Worm (Caenorhabditis elegans) whole organism, mixed stage, embryonic: ENCODE results near the gene btbd-10.

Experiments
- blmp-1 ChIP-seq: fragments of 150-350 bp; optimal IDR thresholded peaks from 2 replicates; lab custom pipeline; 2014; ENCODE audit warnings: missing biosample characterization, missing genetic modification characterization
- drap-1 ChIP-seq: fragments of 200-800 bp; sonication (Bioruptor generic); optimal IDR thresholded peaks from 3 replicates; lab custom pipeline; 2018; ENCODE audit warnings: mild to moderate bottlenecking, missing genetic modification characterization, missing compliant biosample characterization
- hlh-1 ChIP-seq: fragments of 150-350 bp; optimal IDR thresholded peaks from 2 replicates; lab custom pipeline; 2014; ENCODE audit warnings: missing biosample characterization, missing genetic modification reagents, missing genetic modification characterization
- nhr-237 ChIP-seq: fragments of 150-350 bp; optimal IDR thresholded peaks from 2 replicates; lab custom pipeline; 2014; ENCODE audit warnings: missing biosample characterization, missing genetic modification characterization
- nhr-76 ChIP-seq: sonication (generic microtip); optimal IDR thresholded peaks from 2 replicates; lab custom pipeline; 2017; ENCODE audit warnings: missing biosample characterization, missing genetic modification characterization
- pha-4 ChIP-seq: fragments of 150-350 bp; optimal IDR thresholded peaks from 2 replicates; lab custom pipeline; 2018; ENCODE audit warnings: missing biosample characterization, missing genetic modification reagents, missing genetic modification characterization
- snpc-4 ChIP-seq: fragments of 150-350 bp; optimal IDR thresholded peaks from 2 replicates; lab custom pipeline; 2014; ENCODE audit warnings: missing biosample characterization, missing genetic modification characterization
- unc-39 ChIP-seq: fragments of 150-350 bp; optimal IDR thresholded peaks from 2 replicates; lab custom pipeline; 2014; ENCODE audit warnings: missing biosample characterization, missing genetic modification characterization
- unc-62 ChIP-seq: fragments of 150-350 bp; optimal IDR thresholded peaks from 2 replicates; lab custom pipeline; 2014; ENCODE audit warnings: missing biosample characterization, missing genetic modification reagents, missing genetic modification characterization
- zip-8 ChIP-seq: fragments of 150-350 bp; optimal IDR thresholded peaks from 2 replicates; lab custom pipeline; 2014; ENCODE audit warnings: missing biosample characterization, missing genetic modification characterization

DNA sequence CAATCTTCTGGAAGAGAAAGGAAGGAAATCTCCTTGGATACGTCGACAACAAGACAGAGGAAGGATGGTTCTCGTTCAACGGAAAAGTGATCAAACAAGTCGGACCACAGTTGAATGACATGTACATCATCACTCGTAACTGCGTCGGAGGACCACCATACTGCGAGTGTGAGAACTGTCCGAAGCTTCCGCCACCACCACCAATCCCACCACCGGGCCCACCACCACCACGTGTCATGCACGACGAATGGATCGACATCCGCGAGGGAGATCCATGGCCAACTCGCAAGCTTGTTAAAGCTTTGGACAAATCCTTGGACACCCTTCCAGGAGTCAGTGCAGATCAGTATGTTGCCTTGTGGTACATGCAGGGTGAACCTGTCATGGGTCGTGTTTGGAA lies 26.5 kb downstream of the btbd-10 start:
- TF ChIP-seq unc-62 (no peak), drap-1 (GFP tag; lab: Kevin White, UChicago) (no peak), hlh-1 (tag; lab: Kevin White, UChicago) (no peak), pha-4 (no peak), unc-39 (tag; lab: Kevin White, UChicago) (no peak), nhr-76 (tag; lab: Kevin White, UChicago) (no peak), blmp-1 (tag; lab: Kevin White, UChicago) (no peak), nhr-237 (no peak), snpc-4 (tag; lab: Kevin White, UChicago) (no peak), zip-8 (tag; lab: Kevin White, UChicago) (no peak)
